Worm (Caenorhabditis elegans) whole organism, midembryonic: ENCODE results near the gene Y81B9A.3.

Experiments used
- T22C8.4 ChIP-seq: fragments of 200-800 bp; sonication (Bioruptor generic); IDR thresholded peaks from 2 replicates; pipeline ENCODE4 v1.3.6; 2022; ENCODE audit warnings: missing genetic modification characterization, missing compliant biosample characterization
- cog-1 ChIP-seq: sonication (generic microtip); optimal IDR thresholded peaks from 2 replicates; lab custom pipeline; 2016; ENCODE audit warnings: missing genetic modification characterization, missing compliant biosample characterization
- flt-1 ChIP-seq: fragments of 200-800 bp; sonication (Bioruptor generic); IDR thresholded peaks from 2 replicates; pipeline ENCODE4 v1.3.6; 2022; ENCODE audit warnings: missing genetic modification characterization, missing compliant biosample characterization
- klf-2 ChIP-seq: fragments of 200-800 bp; sonication (Bioruptor generic); conservative IDR thresholded peaks from 2 replicates; pipeline ENCODE4 v1.3.6; 2022; ENCODE audit warnings: missing genetic modification reagents, missing genetic modification characterization, missing compliant biosample characterization
- med-1 ChIP-seq: sonication (generic microtip); optimal IDR thresholded peaks from 2 replicates; lab custom pipeline; 2017; ENCODE audit warnings: missing genetic modification characterization, mild to moderate bottlenecking, missing compliant biosample characterization, antibody characterized with exemption, missing genetic modification reagents; ENCODE audit not compliant: insufficient read depth
- ref-1 ChIP-seq: fragments of 200-800 bp; sonication (Bioruptor generic); conservative IDR thresholded peaks from 2 replicates; pipeline ENCODE4 v1.3.6; 2022; ENCODE audit warnings: missing genetic modification reagents, missing genetic modification characterization, missing compliant biosample characterization
- tab-1 ChIP-seq: fragments of 200-800 bp; sonication (Bioruptor generic); IDR thresholded peaks from 2 replicates; pipeline ENCODE4 v1.3.6; 2022; ENCODE audit warnings: missing genetic modification characterization, missing compliant biosample characterization
- ztf-23 ChIP-seq: fragments of 200-800 bp; sonication (Bioruptor generic); IDR thresholded peaks from 2 replicates; pipeline ENCODE4 v1.3.6; 2022; ENCODE audit warnings: missing genetic modification reagents, missing genetic modification characterization, missing compliant biosample characterization
- ztf-29 ChIP-seq: fragments of 200-800 bp; sonication (Bioruptor generic); IDR thresholded peaks from 2 replicates; pipeline ENCODE4 v1.3.6; 2022; ENCODE audit warnings: missing genetic modification reagents, missing genetic modification characterization, missing compliant biosample characterization

ce11 chrX:9230322-9230721, 48.1 kb downstream of the Y81B9A.3 start:
- TF ChIP-seq cog-1 (tag; lab: Kevin White, UChicago): no peak
- TF ChIP-seq ztf-23 (GFP tag; lab: Robert Waterston, UW): no peak
- TF ChIP-seq flt-1 (GFP tag; lab: Robert Waterston, UW): no peak
- no peak for TF ChIP-seq tab-1 (GFP tag; lab: Robert Waterston, UW)
- no peak for TF ChIP-seq T22C8.4 (GFP tag; lab: Robert Waterston, UW)
- no peak for TF ChIP-seq ref-1 (GFP tag; lab: Robert Waterston, UW)
- no peak for TF ChIP-seq ztf-29 (GFP tag; lab: Robert Waterston, UW)
- TF ChIP-seq klf-2: no peak
- TF ChIP-seq med-1 (GFP tag; lab: Kevin White, UChicago): no peak
